Worm (Caenorhabditis elegans) whole organism, mixed stage, embryonic: ENCODE results near the gene C03B1.14.

ENCODE experiments used
- nhr-76 ChIP-seq: sonication (generic microtip); optimal IDR thresholded peaks from 2 replicates; lab custom pipeline; 2017; ENCODE audit warnings: missing biosample characterization, missing genetic modification characterization
- pha-4 ChIP-seq: fragments of 150-350 bp; optimal IDR thresholded peaks from 2 replicates; lab custom pipeline; 2018; ENCODE audit warnings: missing biosample characterization, missing genetic modification reagents, missing genetic modification characterization
- snpc-4 ChIP-seq: fragments of 150-350 bp; optimal IDR thresholded peaks from 2 replicates; lab custom pipeline; 2014; ENCODE audit warnings: missing biosample characterization, missing genetic modification characterization

- no peak for TF ChIP-seq snpc-4
- TF ChIP-seq nhr-76: no peak
- TF ChIP-seq pha-4 (tag; lab: Kevin White, UChicago): no peak
These were observed 34.5 kb downstream of the C03B1.14 start, which contains the start of gene col-168 for ce11 chrX:6326088-6326487.
